Worm (Caenorhabditis elegans) whole organism, early embryonic: Measurements from ENCODE around the gene nape-2.

Experiments used
- B0310.2 ChIP-seq: sonication (generic microtip); optimal IDR thresholded peaks from 2 replicates; lab custom pipeline; 2016; ENCODE audit warnings: mild to moderate bottlenecking, missing genetic modification characterization, missing compliant biosample characterization
- F13C5.2 ChIP-seq: sonication (generic microtip); optimal IDR thresholded peaks from 2 replicates; lab custom pipeline; 2017; ENCODE audit warnings: mild to moderate bottlenecking, missing genetic modification characterization, inconsistent platforms, missing compliant biosample characterization
- aly-1 ChIP-seq: sonication (generic microtip); optimal IDR thresholded peaks from 2 replicates; lab custom pipeline; 2016; ENCODE audit warnings: missing genetic modification characterization, missing compliant biosample characterization
- ama-1 ChIP-seq: fragments of 150-350 bp; optimal IDR thresholded peaks from 2 replicates; lab custom pipeline; 2014
- ceh-13 ChIP-seq: fragments of 200-800 bp; sonication (Bioruptor generic); optimal IDR thresholded peaks from 2 replicates; lab custom pipeline; 2018; ENCODE audit warnings: mild to moderate bottlenecking, missing genetic modification characterization, missing compliant biosample characterization
- ceh-36 ChIP-seq: sonication (generic microtip); optimal IDR thresholded peaks from 2 replicates; lab custom pipeline; 2016; ENCODE audit warnings: missing genetic modification characterization, inconsistent platforms, missing compliant biosample characterization
- ets-7 ChIP-seq: sonication (generic microtip); optimal IDR thresholded peaks from 2 replicates; lab custom pipeline; 2016; ENCODE audit warnings: missing genotype, missing genetic modification characterization, missing compliant biosample characterization
- flt-1 ChIP-seq: fragments of 200-800 bp; sonication (Bioruptor generic); IDR thresholded peaks from 2 replicates; pipeline ENCODE4 v1.3.6; 2022; ENCODE audit warnings: missing genetic modification characterization, missing compliant biosample characterization
- hmbx-1 ChIP-seq: sonication (generic microtip); optimal IDR thresholded peaks from 2 replicates; lab custom pipeline; 2016; ENCODE audit warnings: mild to moderate bottlenecking, missing genetic modification characterization, missing compliant biosample characterization
- hmg-4 ChIP-seq: fragments of 200-800 bp; sonication (Bioruptor generic); optimal IDR thresholded peaks from 2 replicates; lab custom pipeline; 2018; ENCODE audit warnings: mild to moderate bottlenecking, missing genetic modification characterization, missing compliant biosample characterization
- hnd-1 ChIP-seq: sonication (generic microtip); optimal IDR thresholded peaks from 2 replicates; lab custom pipeline; 2016; ENCODE audit warnings: missing genetic modification characterization, missing compliant biosample characterization
- pes-1 ChIP-seq: fragments of 200-800 bp; sonication (Bioruptor generic); IDR thresholded peaks from 2 replicates; pipeline ENCODE4 v1.3.6; 2022; ENCODE audit warnings: missing genetic modification reagents, missing genetic modification characterization, missing compliant biosample characterization
- scrt-1 ChIP-seq: fragments of 200-800 bp; sonication (Bioruptor generic); IDR thresholded peaks from 2 replicates; pipeline ENCODE4 v1.3.6; 2022; ENCODE audit warnings: missing genetic modification characterization, missing compliant biosample characterization
- sea-1 ChIP-seq: fragments of 200-800 bp; sonication (Bioruptor generic); conservative IDR thresholded peaks from 2 replicates; pipeline ENCODE4 v1.3.6; 2022; ENCODE audit warnings: missing genetic modification characterization, missing compliant biosample characterization
- tbx-11 ChIP-seq: fragments of 200-800 bp; sonication (Bioruptor generic); IDR thresholded peaks from 2 replicates; pipeline ENCODE4 v1.3.6; 2022; ENCODE audit warnings: missing genetic modification characterization, missing compliant biosample characterization
- tbx-37 ChIP-seq: fragments of 200-800 bp; sonication (Bioruptor generic); conservative IDR thresholded peaks from 2 replicates; pipeline ENCODE4 v1.3.6; 2022; ENCODE audit warnings: missing genetic modification reagents, missing genetic modification characterization, missing compliant biosample characterization
- tra-4 ChIP-seq: sonication (generic microtip); optimal IDR thresholded peaks from 2 replicates; lab custom pipeline; 2017; ENCODE audit warnings: missing genetic modification characterization, missing compliant biosample characterization

The nape-2 gene

DNA sequence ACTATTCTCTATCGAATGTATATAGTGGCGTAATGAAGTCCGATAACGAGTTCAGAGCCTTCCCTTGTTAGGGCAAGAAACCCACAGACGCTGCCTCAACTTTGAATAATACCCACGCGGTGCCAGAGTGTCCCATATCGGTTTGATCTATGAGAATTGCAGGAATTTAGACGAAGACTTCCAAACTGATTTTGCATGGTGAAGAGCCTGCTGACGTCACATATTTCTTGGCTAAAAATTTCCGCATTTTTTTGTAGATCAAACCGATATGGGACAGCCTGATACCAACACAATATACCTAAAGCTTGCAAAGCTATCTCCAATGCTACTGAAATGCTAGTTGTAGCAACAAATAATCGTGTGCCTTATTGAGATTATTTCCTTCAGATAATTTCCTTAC, 3.1 kb upstream of the nape-2 start:
- TF ChIP-seq ceh-36 (tag; lab: Kevin White, UChicago): no peak
- TF ChIP-seq ets-7 (tag; lab: Kevin White, UChicago): no peak
- TF ChIP-seq scrt-1 (GFP tag; lab: Robert Waterston, UW): no peak
- no peak for TF ChIP-seq aly-1
- no peak for TF ChIP-seq tbx-11
- TF ChIP-seq ama-1 (lab: Kevin White, UChicago): no peak
- TF ChIP-seq sea-1 (GFP tag; lab: Robert Waterston, UW): no peak
- TF ChIP-seq B0310.2 (tag; lab: Kevin White, UChicago): no peak
- TF ChIP-seq hmbx-1 (tag; lab: Kevin White, UChicago): no peak
- TF ChIP-seq ceh-13 (GFP tag; lab: Kevin White, UChicago): no peak
- TF ChIP-seq F13C5.2 (tag; lab: Kevin White, UChicago): no peak
- no peak for TF ChIP-seq hnd-1 (tag; lab: Kevin White, UChicago)
- TF ChIP-seq tbx-37 (GFP tag; lab: Robert Waterston, UW): no peak

DNA sequence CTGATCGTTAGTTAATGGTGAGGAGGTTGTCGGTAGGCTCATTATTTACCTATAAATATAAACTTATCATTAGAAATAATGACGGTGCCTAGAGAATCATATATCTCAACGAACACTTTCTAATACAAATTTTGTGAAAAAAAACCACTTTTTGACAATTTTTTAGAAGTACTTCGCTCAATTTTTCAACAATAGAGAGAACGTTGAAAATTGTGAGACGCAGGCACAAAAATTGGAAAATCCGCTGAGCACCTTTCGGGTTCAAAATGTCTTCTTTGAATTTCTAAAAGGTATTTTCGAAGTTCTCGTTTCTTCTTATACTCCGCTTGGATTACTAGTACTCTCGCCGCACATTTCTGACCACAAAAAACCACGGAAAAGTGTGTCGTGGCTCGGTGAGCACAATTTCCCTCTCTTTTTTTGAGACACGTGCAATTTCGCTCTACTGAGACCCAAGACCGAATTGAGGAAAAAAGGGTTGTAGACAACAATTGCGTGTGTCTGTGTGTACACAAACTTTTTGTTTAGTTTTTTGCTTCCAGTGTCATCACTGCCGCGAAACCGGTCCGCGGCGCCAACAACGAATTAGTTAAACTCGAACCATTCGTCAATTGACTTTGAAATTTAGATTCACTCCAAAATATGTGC, 2.2 kb upstream of the nape-2 start, which contains the start of gene nape-1:
nape-1 (minus strand) TSS at position 51 of the 648 bp plus-strand sequence.
- TF ChIP-seq tra-4 (no peak), ceh-13 (GFP tag; lab: Kevin White, UChicago) (no peak), B0310.2 (tag; lab: Kevin White, UChicago) (no peak), hnd-1 (tag; lab: Kevin White, UChicago) (no peak), aly-1 (no peak), tbx-37 (GFP tag; lab: Robert Waterston, UW) (no peak)

DNA sequence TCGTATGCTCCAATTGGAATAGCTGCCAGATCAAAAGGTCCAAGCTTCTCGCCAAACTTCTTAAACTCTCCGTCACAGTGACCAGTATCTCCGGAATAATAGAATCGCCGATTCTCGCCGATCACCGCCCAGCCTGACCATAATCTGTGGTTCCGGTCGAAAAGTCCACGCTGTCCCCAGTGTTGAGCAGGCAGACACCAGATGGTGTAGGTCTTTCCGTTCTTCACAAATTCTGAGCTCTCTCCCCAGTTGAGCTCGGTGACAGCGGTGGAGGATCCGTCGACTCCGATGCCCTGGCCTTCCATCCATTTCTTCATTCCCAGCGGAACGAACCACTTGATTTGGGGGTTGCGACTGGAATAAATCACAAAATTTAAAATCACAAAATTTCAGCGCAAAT, 2.5 kb downstream of the nape-2 start:
- TF ChIP-seq ama-1 (lab: Kevin White, UChicago) (no peak), hmg-4 (no peak), flt-1 (GFP tag; lab: Robert Waterston, UW) (no peak), tbx-37 (GFP tag; lab: Robert Waterston, UW) (no peak), ceh-13 (GFP tag; lab: Kevin White, UChicago) (no peak), tbx-11 (no peak), ceh-36 (tag; lab: Kevin White, UChicago) (no peak)

DNA sequence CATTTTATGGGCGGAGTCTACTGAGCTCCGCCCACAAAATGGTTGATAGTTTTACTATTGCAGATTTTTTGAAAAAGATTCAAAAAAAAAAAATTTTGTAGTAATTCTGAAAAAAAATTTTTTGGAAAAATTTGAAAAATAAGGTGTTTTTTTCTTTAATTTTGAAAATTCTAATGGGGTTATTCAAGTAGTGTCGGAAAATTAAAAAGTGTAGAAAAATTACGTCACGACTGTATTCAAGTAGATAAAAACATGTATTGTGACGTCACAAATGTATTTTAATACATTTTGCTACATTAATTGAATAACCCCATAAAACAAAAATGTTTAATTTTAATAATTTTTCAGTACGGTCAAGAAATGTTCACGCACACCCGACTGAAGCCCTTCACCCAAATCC, 5.4 kb downstream of the nape-2 start:
- no peak for TF ChIP-seq B0310.2 (tag; lab: Kevin White, UChicago)
- TF ChIP-seq tbx-37 (GFP tag; lab: Robert Waterston, UW): no peak
- no peak for TF ChIP-seq hnd-1 (tag; lab: Kevin White, UChicago)
- no peak for TF ChIP-seq aly-1
- TF ChIP-seq flt-1 (GFP tag; lab: Robert Waterston, UW): no peak
- TF ChIP-seq hmg-4: no peak
- TF ChIP-seq ama-1 (lab: Kevin White, UChicago): no peak
- TF ChIP-seq sea-1 (GFP tag; lab: Robert Waterston, UW): no peak
- no peak for TF ChIP-seq tra-4
- TF ChIP-seq pes-1 (GFP tag; lab: Robert Waterston, UW): no peak
- no peak for TF ChIP-seq F13C5.2 (tag; lab: Kevin White, UChicago)
- no peak for TF ChIP-seq ceh-36 (tag; lab: Kevin White, UChicago)
- no peak for TF ChIP-seq ets-7 (tag; lab: Kevin White, UChicago)
- TF ChIP-seq scrt-1 (GFP tag; lab: Robert Waterston, UW): no peak

DNA sequence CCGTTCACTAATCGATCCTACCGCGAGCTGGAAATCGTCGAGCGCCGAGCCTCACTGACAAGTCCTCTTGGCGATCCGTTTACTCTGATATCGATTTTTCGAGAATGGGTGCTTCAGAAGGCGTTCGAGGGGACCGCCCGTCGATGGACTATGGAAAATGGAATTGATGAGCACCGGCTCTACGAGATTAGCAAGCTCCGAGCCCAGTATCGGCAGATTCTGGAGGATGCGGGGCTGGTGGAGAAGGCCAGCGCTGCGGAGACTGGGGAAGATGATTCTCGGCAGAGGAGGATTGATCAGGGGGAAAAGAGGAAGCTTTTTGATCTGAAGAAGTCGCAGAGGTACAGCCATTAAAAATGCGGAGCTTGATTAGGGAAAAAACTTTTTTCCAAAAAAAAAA, 7.3 kb downstream of the nape-2 start:
- TF ChIP-seq flt-1 (GFP tag; lab: Robert Waterston, UW): no peak
- no peak for TF ChIP-seq tra-4
- TF ChIP-seq hnd-1 (tag; lab: Kevin White, UChicago): no peak
- no peak for TF ChIP-seq scrt-1 (GFP tag; lab: Robert Waterston, UW)
- no peak for TF ChIP-seq F13C5.2 (tag; lab: Kevin White, UChicago)
- TF ChIP-seq B0310.2 (tag; lab: Kevin White, UChicago): no peak
- TF ChIP-seq tbx-37 (GFP tag; lab: Robert Waterston, UW): no peak
- no peak for TF ChIP-seq ama-1 (lab: Kevin White, UChicago)
- no peak for TF ChIP-seq hmbx-1 (tag; lab: Kevin White, UChicago)
- TF ChIP-seq ets-7 (tag; lab: Kevin White, UChicago): no peak
- TF ChIP-seq pes-1 (GFP tag; lab: Robert Waterston, UW): no peak
- no peak for TF ChIP-seq tbx-11
- no peak for TF ChIP-seq ceh-36 (tag; lab: Kevin White, UChicago)
- no peak for TF ChIP-seq aly-1
- no peak for TF ChIP-seq sea-1 (GFP tag; lab: Robert Waterston, UW)
- no peak for TF ChIP-seq ceh-13 (GFP tag; lab: Kevin White, UChicago)
- TF ChIP-seq hmg-4: no peak

DNA sequence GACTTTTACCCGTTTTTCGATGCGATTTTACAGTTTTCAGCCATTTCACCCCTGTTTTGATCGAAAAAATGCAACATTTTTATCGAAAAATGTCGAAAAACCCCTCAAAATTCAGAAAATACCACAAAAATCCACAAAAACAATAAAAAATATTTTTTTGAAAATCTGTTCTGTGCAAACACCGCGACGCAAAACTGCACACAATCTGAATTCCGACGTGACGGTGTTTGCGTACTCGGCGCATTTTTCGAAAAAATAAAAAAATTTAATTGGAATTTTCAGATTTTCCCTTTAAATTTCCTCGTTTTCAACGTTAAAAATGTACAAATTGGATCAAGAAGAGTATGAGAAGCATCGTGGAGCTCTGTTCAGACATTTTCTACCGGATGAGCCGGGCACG, 12.9 kb downstream of the nape-2 start, which contains the start of gene smgl-2:
smgl-2 (plus strand) TSS at position 320 of the 400 bp plus-strand sequence.
- TF ChIP-seq flt-1 (GFP tag; lab: Robert Waterston, UW) (no peak), sea-1 (GFP tag; lab: Robert Waterston, UW) (no peak), hmg-4 (peak; percentile 21), ama-1 (lab: Kevin White, UChicago) (no peak), pes-1 (GFP tag; lab: Robert Waterston, UW) (no peak), F13C5.2 (tag; lab: Kevin White, UChicago) (peak; percentile 78)

DNA sequence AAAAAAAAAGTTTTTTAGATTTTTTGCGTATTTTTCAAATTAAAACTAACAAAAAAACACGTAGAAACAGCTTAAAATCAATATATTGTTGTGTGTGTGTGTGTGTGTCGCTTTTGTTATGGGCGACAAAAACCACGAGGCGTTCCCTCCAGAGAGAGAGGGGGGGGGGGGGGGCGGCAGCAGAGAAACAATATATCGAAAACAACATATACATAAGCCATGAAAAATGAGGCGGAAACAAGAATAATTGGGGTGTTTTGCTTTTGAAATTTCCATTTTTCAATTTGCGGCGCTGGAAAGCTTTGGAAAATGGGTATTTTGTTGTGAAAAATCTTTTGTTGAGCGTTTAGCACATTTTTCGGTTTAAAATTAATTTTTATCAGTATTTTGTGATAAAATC, 13.4 kb downstream of the nape-2 start, which contains the start of gene Y37E11AM.2:
Y37E11AM.2 (minus strand) TSS at position 101 of the 400 bp plus-strand sequence.
- TF ChIP-seq hmg-4: no peak
- no peak for TF ChIP-seq aly-1
- TF ChIP-seq F13C5.2 (tag; lab: Kevin White, UChicago): no peak
- TF ChIP-seq tra-4: no peak
- TF ChIP-seq tbx-11: no peak
- no peak for TF ChIP-seq scrt-1 (GFP tag; lab: Robert Waterston, UW)
- no peak for TF ChIP-seq pes-1 (GFP tag; lab: Robert Waterston, UW)
- TF ChIP-seq hnd-1 (tag; lab: Kevin White, UChicago): no peak
- no peak for TF ChIP-seq tbx-37 (GFP tag; lab: Robert Waterston, UW)
- TF ChIP-seq flt-1 (GFP tag; lab: Robert Waterston, UW): no peak
- TF ChIP-seq ceh-13 (GFP tag; lab: Kevin White, UChicago): no peak
- TF ChIP-seq sea-1 (GFP tag; lab: Robert Waterston, UW): no peak
- no peak for TF ChIP-seq ama-1 (lab: Kevin White, UChicago)
- TF ChIP-seq ceh-36 (tag; lab: Kevin White, UChicago): no peak
- TF ChIP-seq B0310.2 (tag; lab: Kevin White, UChicago): no peak
- no peak for TF ChIP-seq hmbx-1 (tag; lab: Kevin White, UChicago)
- TF ChIP-seq ets-7 (tag; lab: Kevin White, UChicago): no peak
